Worm (Caenorhabditis elegans) whole organism, L2 larva: Measurements from ENCODE around the gene F17A2.16.

Source experiments
- R02D3.7 ChIP-seq: fragments of 150-350 bp; optimal IDR thresholded peaks from 2 replicates; lab custom pipeline; 2014; ENCODE audit warnings: missing biosample characterization, missing genetic modification characterization
- lin-39 ChIP-seq: fragments of 150-350 bp; optimal IDR thresholded peaks from 2 replicates; lab custom pipeline; 2014; ENCODE audit warnings: missing biosample characterization, missing genetic modification reagents, missing genetic modification characterization
- lsy-2 ChIP-seq, 2 experiments: fragments of 150-350 bp in 1 of 2; sonication (generic microtip) in 1 of 2; optimal IDR thresholded peaks; 2 replicates each; lab custom pipeline; 2014 to 2017; ENCODE audit warnings: missing biosample characterization in 2 of 2, missing genetic modification characterization in 2 of 2

DNA sequence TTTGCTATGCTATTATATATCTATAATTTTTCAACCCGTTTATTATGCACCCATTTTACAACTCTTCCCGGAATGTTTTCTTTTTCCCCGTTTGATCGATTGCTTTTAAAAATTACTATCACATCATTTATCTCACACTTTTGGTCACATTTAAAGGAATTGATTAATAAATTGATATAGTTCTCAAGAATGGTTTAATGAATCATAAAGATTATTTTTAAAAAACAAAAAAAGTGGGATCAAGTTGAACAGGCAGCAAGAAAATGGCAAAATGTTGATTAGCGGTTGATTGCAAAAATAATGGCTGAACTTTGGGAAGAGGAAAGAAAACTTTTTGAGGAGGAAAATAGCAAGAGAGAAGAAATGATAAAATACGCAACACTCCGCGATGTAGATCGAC lies 8.4 kb upstream of the F17A2.16 start, which contains the start of gene W06D11.5:
- no peak for TF ChIP-seq lsy-2 (tag; optimal IDR thresholded peaks at IDR 0.05; lab: Kevin White, UChicago)
- TF ChIP-seq lin-39 (tag; lab: Kevin White, UChicago) = no peak
- no peak for TF ChIP-seq R02D3.7 (tag; lab: Kevin White, UChicago)
